ENCODE assay signal across 2 worm cellular contexts in the genomic region with DNA sequence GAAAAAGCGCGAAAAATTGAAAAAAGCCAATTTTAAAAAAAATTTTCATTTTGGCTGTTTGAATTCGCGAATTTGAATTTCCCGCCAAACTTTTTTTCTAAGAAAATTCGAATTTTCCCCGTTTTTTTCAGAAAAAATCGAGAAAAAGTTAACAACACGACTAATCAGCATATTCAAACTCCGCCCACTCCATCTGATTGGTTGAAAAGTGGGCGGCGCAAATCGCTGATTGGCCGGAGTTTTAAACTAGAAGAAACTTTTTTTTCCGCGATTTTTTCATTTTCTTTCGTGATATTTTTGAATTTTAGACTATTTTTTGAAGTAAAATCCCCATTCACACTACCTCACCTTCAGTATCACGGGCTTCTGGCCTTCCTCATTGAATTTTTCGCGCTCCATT.
TF ChIP-seq lines count a peak whose summit lies in the region.

No protein-coding gene starts in this region.

TF ChIP-seq in whole organism, L3 larva, 47 proteins besides CTCF, POLR2A, EP300 and RAD21:
- TF ChIP-seq nfya-1 (tag; optimal IDR thresholded peaks at IDR 0.05; lab: Kevin White, UChicago; ENCODE audit: insufficient read depth) (peak; percentile 92), nhr-12 (tag; optimal IDR thresholded peaks at IDR 0.05; lab: Kevin White, UChicago) (no peak), unc-62 (GFP tag; optimal IDR thresholded peaks at IDR 0.05; lab: Kevin White, UChicago) (no peak), ceh-82 (tag; optimal IDR thresholded peaks at IDR 0.05; lab: Kevin White, UChicago) (no peak), ztf-4 (tag; optimal IDR thresholded peaks at IDR 0.05; lab: Kevin White, UChicago) (no peak)

TF ChIP-seq in whole organism, late embryonic, 69 proteins besides CTCF, POLR2A, EP300 and RAD21:
- TF ChIP-seq hlh-13 (GFP tag; optimal IDR thresholded peaks at IDR 0.05; lab: Kevin White, UChicago), result no peak
- peak; percentile 89 for TF ChIP-seq nfya-1 (tag; optimal IDR thresholded peaks at IDR 0.05; lab: Kevin White, UChicago)
